Worm (Caenorhabditis elegans) whole organism, L4 larva: ENCODE measurements around the gene srh-252.

Experiments used
- Y48G9A.11 ChIP-seq: fragments of 200-800 bp; sonication (Bioruptor generic); IDR thresholded peaks from 2 replicates; pipeline ENCODE4 v1.3.6; 2022; ENCODE audit warnings: missing genetic modification reagents, missing genetic modification characterization, missing compliant biosample characterization
- ZK546.5 ChIP-seq, 2 experiments: sonication (generic microtip); optimal IDR thresholded peaks; 2 replicates each; lab custom pipeline; 2017; ENCODE audit warnings: missing biosample characterization in 2 of 2, missing genetic modification characterization in 2 of 2
- aly-2 ChIP-seq: sonication (generic microtip); optimal IDR thresholded peaks from 2 replicates; lab custom pipeline; 2018; ENCODE audit warnings: missing biosample characterization, missing genetic modification characterization
- ces-1 ChIP-seq: fragments of 150-350 bp; sonication (generic microtip); optimal IDR thresholded peaks from 4 replicates; lab custom pipeline; 2014; ENCODE audit warnings: missing biosample characterization, missing genetic modification reagents, missing genetic modification characterization
- duxl-1 ChIP-seq: sonication (generic microtip); optimal IDR thresholded peaks from 2 replicates; lab custom pipeline; 2016; ENCODE audit warnings: mild to moderate bottlenecking, missing genetic modification characterization, moderate library complexity, missing compliant biosample characterization; ENCODE audit not compliant: poor library complexity
- lin-15B ChIP-seq: fragments of 150-350 bp; sonication (generic microtip); optimal IDR thresholded peaks from 3 replicates; lab custom pipeline; 2014; ENCODE audit warnings: missing biosample characterization, missing genetic modification characterization
- nhr-10 ChIP-seq: fragments of 150-350 bp; optimal IDR thresholded peaks from 2 replicates; lab custom pipeline; 2014; ENCODE audit warnings: missing biosample characterization, missing genetic modification characterization
- nhr-28 ChIP-seq: fragments of 150-350 bp; optimal IDR thresholded peaks from 2 replicates; lab custom pipeline; 2014; ENCODE audit warnings: missing biosample characterization, missing genetic modification characterization
- skn-1 ChIP-seq: fragments of 150-350 bp; optimal IDR thresholded peaks from 2 replicates; lab custom pipeline; 2014; ENCODE audit warnings: missing biosample characterization, missing genetic modification characterization
- snpc-4 ChIP-seq: fragments of 150-350 bp; optimal IDR thresholded peaks from 2 replicates; lab custom pipeline; 2014; ENCODE audit warnings: missing biosample characterization, missing genetic modification characterization

DNA sequence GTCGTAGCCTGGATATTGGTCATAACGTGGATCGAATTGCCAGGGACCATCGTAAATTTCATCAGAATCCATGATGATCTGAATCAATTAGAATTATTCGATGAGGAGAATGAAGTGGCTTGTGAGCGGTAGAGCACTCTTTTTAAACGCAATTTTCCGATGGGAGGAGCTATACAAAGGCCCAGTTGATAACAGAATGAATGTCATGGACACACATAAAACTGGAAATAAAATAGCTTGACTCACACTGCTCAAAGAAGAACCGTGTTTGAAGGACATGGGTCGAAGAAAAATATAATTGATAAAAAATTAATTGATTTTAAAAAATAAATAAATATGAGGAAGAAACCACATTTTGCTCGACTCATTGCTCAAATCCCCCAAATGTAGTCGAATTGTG lies 15.2 kb downstream of the srh-252 start, which contains the start of gene Y68A4A.13:
- no peak for TF ChIP-seq nhr-10 (tag; lab: Kevin White, UChicago)
- no peak for TF ChIP-seq nhr-28 (tag; lab: Kevin White, UChicago)
- TF ChIP-seq snpc-4: no peak
- no peak for TF ChIP-seq ZK546.5 (tag; optimal IDR thresholded peaks at IDR 0.05; lab: Kevin White, UChicago)
- TF ChIP-seq skn-1 (tag; lab: Kevin White, UChicago): no peak
- TF ChIP-seq aly-2 (tag; lab: Kevin White, UChicago): no peak
- no peak for TF ChIP-seq Y48G9A.11
- no peak for TF ChIP-seq duxl-1
- no peak for TF ChIP-seq lin-15B (tag; lab: Kevin White, UChicago)
- TF ChIP-seq ces-1: no peak
